Worm (Caenorhabditis elegans) whole organism, L4/young adult: ENCODE data around the gene R13A5.7.

ENCODE experiments used
- W03F9.2 ChIP-seq: fragments of 150-350 bp; optimal IDR thresholded peaks from 2 replicates; lab custom pipeline; 2014; ENCODE audit warnings: missing biosample characterization, missing genetic modification characterization
- dao-5 ChIP-seq: sonication (generic microtip); optimal IDR thresholded peaks from 2 replicates; lab custom pipeline; 2016; ENCODE audit warnings: missing genotype, missing genetic modification characterization, moderate library complexity, missing compliant biosample characterization
- him-1 ChIP-seq: sonication (generic microtip); optimal IDR thresholded peaks from 2 replicates; lab custom pipeline; 2016; ENCODE audit warnings: missing genotype, missing genetic modification reagents, missing genetic modification characterization, missing compliant biosample characterization

Gene R13A5.7

DNA sequence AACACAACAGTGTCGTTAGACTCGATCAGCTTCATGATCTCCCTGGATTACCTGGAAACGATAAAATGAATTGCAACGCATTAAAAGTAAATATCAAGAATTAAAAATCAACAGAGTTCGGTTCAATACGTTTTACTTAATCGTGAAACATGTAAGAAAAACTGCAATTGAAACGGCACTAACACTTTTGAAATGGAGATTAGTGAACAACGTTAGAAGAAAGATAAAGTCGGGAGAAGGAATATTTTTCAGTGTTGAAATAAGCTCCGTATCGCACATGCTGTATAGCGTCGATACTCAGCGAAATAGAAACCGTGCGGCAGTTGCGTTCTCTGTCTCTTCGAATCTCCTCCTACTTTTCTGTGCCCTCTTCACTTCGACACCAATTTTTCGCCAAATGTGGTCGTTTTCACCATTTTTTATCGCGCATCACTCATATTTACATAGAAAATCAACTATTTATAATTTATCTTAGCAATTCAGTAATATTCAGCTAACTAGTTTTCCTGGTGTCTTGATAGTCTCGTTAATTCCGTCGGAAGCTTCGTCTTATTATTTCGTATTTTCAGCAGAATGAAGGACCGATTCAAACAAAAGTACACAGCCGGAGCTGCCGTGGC is 3.0 kb upstream of the R13A5.7 start, which contains the start of the genes rpl-9 and lpd-7:
Gene rpl-9, minus strand, starts transcription at position 51 of the 620 bp plus-strand sequence.
Gene lpd-7, plus strand, starts transcription at position 570 of the 620 bp plus-strand sequence.
- TF ChIP-seq him-1: peak; percentile 59
- peak; percentile 81 for TF ChIP-seq W03F9.2 (tag; lab: Kevin White, UChicago)
- no peak for TF ChIP-seq dao-5 (tag; lab: Kevin White, UChicago)

ce11 chrIII:7571726-7572125 is 1.8 kb upstream of the R13A5.7 start:
- no peak for TF ChIP-seq dao-5 (tag; lab: Kevin White, UChicago)
- no peak for TF ChIP-seq W03F9.2 (tag; lab: Kevin White, UChicago)
- TF ChIP-seq him-1: no peak

DNA sequence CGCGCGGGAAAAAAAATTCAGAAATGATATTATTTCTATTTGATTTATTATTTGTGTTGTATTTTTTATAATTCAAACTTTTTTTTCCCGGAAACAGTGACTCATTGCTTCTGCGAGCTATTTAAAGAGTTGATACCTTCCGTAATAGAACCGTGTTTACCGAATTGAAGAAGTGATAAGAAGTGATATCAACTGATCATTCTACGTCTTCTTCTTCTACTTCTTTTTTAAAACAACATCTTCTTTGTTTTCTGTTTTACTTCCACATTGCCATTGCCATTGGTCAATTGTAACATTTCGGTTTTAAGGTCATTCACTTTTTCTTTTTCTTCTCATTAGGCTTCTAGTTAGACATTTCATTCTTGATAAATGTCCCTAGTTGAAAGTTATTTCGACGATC is 3.8 kb downstream of the R13A5.7 start, which contains the start of gene ttr-32:
Gene ttr-32, plus strand, starts transcription at position 314 of the 400 bp plus-strand sequence.
- no peak for TF ChIP-seq him-1
- no peak for TF ChIP-seq dao-5 (tag; lab: Kevin White, UChicago)
- no peak for TF ChIP-seq W03F9.2 (tag; lab: Kevin White, UChicago)

- TF ChIP-seq dao-5 (tag; lab: Kevin White, UChicago): no peak
- no peak for TF ChIP-seq him-1
- TF ChIP-seq W03F9.2 (tag; lab: Kevin White, UChicago): no peak
Measured at ce11 chrIII:7565247-7565646, 4.7 kb downstream of the R13A5.7 start, which contains the start of gene ttr-8. Gene ttr-8, minus strand, starts transcription at chrIII:7565347.

ce11 chrIII:7561872-7562271 is 8.1 kb downstream of the R13A5.7 start, which contains the start of gene lgc-12:
Gene lgc-12, plus strand, starts transcription at chrIII:7562172.
- TF ChIP-seq him-1: no peak
- no peak for TF ChIP-seq dao-5 (tag; lab: Kevin White, UChicago)
- no peak for TF ChIP-seq W03F9.2 (tag; lab: Kevin White, UChicago)

DNA sequence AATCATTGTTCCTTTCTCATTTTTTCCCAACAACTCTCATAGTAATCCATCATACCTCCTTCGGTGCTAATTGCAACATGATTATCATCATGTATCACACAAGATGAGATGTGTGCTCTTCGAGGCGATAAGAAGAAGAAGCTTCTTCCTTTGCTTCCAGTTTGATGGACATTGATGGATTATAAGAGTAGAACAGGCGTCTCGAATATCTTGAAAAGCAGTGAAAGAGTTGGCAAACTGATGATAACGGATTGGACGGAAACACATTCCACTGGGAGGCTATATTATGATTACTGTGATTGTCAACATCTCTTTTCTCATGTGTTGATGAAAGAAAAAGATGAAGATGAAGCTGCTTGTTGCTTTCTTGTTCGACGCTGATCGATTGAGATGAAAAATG is 10.1 kb downstream of the R13A5.7 start:
- TF ChIP-seq W03F9.2 (tag; lab: Kevin White, UChicago) (no peak), dao-5 (tag; lab: Kevin White, UChicago) (no peak), him-1 (no peak)

DNA sequence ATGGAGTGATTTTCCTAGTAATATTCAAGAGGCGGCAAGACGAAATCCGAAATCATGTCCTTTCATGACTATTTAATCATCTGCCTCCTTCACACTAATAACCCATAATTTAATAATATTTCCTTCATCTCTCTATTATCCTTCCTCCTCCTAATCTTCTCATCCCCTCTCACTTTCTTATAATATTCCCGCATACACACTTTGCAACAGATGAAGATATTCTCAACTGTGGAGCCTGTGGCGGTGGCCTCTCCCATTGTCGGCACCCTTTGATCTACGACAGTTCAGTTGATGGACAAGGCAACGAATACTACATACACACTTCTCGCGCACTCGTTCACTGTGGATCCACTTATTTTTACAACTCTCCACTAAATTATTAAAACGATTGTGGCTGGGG is 11.3 kb downstream of the R13A5.7 start:
- TF ChIP-seq dao-5 (tag; lab: Kevin White, UChicago): no peak
- TF ChIP-seq W03F9.2 (tag; lab: Kevin White, UChicago): no peak
- TF ChIP-seq him-1: no peak

DNA sequence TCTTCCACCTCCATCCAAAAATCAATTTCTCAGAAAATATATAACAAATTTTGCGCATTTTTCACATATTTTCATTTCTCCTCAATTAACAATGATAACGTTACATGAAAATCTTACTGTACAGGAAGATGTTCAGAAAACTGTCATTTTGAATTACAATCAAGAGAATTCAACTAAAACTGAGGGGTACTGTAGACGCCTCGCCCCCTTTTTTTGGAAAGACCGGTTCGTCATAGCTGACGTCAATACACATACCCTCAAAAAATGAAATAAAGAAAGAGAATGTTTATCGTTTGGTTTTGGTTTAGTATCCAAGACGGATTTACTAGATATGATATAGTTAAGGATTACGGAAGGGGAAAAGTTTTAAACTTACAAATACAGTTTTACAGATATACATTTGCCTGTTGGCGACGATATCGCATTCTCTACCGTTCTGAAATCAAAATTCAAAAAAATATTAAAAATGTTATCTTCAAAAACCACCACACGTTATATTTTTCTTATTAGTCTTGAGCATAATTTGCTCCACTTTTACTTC is 11.9 kb downstream of the R13A5.7 start:
- TF ChIP-seq him-1: no peak
- no peak for TF ChIP-seq W03F9.2 (tag; lab: Kevin White, UChicago)
- TF ChIP-seq dao-5 (tag; lab: Kevin White, UChicago): no peak

DNA sequence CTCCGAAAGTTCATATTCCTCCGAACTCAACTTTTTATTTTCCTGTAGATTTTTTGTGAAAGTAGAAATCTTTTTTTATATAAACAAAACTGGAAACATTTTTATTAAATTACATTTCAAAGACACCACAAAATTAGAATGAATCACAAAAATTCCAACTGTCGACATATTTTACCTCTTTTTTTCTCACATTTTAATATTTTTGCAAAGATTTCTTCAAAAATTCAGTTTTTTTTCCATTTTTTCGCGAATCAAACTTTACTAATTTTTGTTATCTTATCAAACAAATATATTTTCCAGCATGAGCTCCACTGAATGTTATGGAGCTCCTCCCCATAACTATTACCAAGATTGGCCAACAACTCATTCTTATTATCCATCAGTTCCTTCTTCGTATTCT is 14.6 kb downstream of the R13A5.7 start, which contains the start of gene ceh-13:
Gene ceh-13, plus strand, starts transcription at position 301 of the 400 bp plus-strand sequence.
- TF ChIP-seq W03F9.2 (tag; lab: Kevin White, UChicago) (no peak), dao-5 (tag; lab: Kevin White, UChicago) (no peak), him-1 (no peak)

DNA sequence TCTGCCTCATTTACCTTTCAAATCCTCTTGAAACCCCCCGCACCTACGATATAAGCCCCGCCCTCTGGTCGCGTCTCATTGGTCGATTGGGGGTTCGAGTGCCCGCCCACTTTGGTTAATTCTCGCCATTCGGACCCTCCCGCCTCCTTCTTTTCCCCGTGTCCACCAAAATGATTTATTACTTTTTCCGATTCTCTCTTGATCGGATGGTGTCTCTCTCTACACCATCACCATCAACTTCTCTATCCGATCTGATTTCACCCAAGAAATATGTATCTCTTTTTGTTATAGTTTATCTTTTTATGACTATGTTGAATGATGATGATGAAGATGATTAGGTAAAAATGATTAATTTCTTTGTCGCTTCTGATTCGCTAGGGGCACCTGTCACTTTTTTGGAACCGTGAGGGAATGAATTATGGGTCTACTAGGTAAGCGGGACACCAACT is 15.2 kb downstream of the R13A5.7 start:
- TF ChIP-seq W03F9.2 (tag; lab: Kevin White, UChicago) (no peak), him-1 (no peak), dao-5 (tag; lab: Kevin White, UChicago) (no peak)

DNA sequence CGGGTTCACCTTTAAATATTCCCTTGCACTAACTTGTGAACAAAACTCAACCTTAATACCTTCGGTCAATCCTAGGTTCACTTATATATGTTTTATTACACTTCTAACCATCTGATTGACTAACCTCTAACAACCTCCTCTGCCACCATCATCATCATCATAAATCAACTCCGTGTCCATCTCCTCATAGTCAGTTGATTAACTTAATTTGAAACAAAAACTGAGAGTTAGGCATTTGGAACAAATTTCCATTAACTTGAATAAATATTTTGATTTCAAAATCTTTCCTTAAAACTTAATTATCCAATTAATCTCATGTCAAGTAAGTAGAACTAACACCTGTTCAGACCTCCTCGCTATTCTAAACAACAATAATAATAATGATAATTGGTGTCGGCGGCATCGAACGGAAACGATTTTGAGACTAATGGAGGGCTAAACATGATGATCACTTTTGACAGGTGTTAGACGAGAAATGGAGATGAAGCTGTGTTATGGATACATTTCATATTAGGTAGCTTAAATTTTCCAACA is 16.2 kb downstream of the R13A5.7 start:
- TF ChIP-seq him-1 (no peak), dao-5 (tag; lab: Kevin White, UChicago) (no peak), W03F9.2 (tag; lab: Kevin White, UChicago) (no peak)

DNA sequence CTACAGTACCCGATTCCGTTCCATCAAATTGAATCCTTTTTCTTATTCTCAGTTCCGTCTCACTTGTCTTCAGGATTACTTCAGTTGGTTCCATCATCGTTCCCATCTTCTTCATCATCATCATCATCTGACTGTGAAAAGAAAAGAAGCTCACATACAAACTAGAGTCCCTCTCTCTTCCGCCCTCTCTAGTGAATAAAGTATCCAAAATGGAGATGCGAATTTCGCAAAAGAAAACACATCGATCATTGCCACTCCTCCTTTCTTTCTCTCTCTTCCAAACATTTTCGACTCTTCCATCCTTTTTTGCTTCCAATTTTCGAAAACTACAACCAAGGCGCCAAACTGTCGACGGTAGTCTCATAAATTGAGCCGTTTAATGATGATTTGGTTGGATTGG is 17.1 kb downstream of the R13A5.7 start:
- no peak for TF ChIP-seq him-1
- TF ChIP-seq W03F9.2 (tag; lab: Kevin White, UChicago): no peak
- TF ChIP-seq dao-5 (tag; lab: Kevin White, UChicago): no peak

DNA sequence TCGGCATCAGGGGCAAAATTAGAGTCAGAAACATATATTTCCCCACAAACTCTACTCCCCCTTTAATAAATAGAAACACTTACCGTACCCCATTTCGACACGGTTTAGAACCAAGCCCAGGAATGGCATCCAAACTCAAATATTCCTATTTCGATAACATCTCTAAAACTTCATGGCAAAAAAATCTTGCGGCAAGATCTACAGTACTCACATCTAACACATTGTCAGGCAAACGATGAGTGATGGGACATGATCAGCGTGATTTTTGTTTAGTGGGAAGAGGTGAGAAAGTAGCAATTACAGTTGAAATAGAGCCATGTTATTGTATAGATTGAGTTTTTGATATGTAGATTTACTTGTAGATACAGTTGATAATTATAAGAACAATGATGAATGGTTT is 19.0 kb downstream of the R13A5.7 start:
- TF ChIP-seq him-1 (no peak), dao-5 (tag; lab: Kevin White, UChicago) (no peak), W03F9.2 (tag; lab: Kevin White, UChicago) (no peak)

DNA sequence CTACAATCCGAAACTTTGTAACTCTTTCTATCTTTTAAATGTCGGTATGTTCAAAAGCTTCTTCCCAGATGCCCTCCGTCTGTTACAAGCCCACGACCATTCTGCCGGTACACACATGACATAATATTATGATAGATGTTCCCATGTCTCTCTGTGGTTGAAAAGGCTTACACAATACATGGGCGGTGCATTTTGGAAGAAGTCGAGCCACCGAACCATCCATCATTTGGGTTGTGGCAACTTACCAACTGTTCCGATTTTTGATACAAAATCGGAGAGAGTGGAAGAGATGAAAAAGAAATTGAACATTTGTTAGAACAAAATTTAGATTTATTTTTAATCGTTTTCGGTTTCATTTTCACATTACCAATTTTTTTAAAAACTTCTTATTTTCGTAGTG is 21.0 kb downstream of the R13A5.7 start:
- TF ChIP-seq dao-5 (tag; lab: Kevin White, UChicago) (no peak), W03F9.2 (tag; lab: Kevin White, UChicago) (no peak), him-1 (no peak)
